Fruit fly (Drosophila melanogaster) whole organism, adult: ENCODE results near the gene CG34297.

ENCODE experiments used
- CG11617 ChIP-seq: fragments of 200-800 bp; sonication (Bioruptor generic); optimal IDR thresholded peaks from 2 replicates; lab custom pipeline; 2017; ENCODE audit warnings: mild to moderate bottlenecking, missing biosample characterization, missing genetic modification reagents, missing genetic modification characterization
- CG12768 ChIP-seq: fragments of 200-800 bp; sonication (Bioruptor generic); optimal IDR thresholded peaks from 2 replicates; lab custom pipeline; 2017; ENCODE audit warnings: missing biosample characterization, missing genetic modification characterization, mild to moderate bottlenecking, moderate library complexity, missing genetic modification reagents
- CG1620 ChIP-seq: fragments of 200-800 bp; sonication (Bioruptor generic); optimal IDR thresholded peaks from 2 replicates; lab custom pipeline; 2016; ENCODE audit warnings: missing biosample characterization, missing genetic modification characterization
- CG33017 ChIP-seq: fragments of 200-800 bp; sonication (Bioruptor generic); optimal IDR thresholded peaks from 2 replicates; lab custom pipeline; 2018; ENCODE audit warnings: missing biosample characterization, mild to moderate bottlenecking, missing genetic modification characterization, moderate library complexity
- CG5204 ChIP-seq: fragments of 200-800 bp; sonication (Bioruptor generic); optimal IDR thresholded peaks from 2 replicates; lab custom pipeline; 2016; ENCODE audit warnings: missing biosample characterization, missing genetic modification characterization
- CG7045 ChIP-seq: fragments of 200-800 bp; sonication (Bioruptor generic); optimal IDR thresholded peaks from 2 replicates; lab custom pipeline; 2017; ENCODE audit warnings: missing biosample characterization, mild to moderate bottlenecking, missing genetic modification characterization
- CG7101 ChIP-seq: fragments of 200-800 bp; sonication (Bioruptor generic); optimal IDR thresholded peaks from 2 replicates; lab custom pipeline; 2018; ENCODE audit warnings: missing biosample characterization, mild to moderate bottlenecking, missing genetic modification characterization, moderate library complexity
- Clk ChIP-seq: fragments of 200-800 bp; sonication (Bioruptor generic); optimal IDR thresholded peaks from 2 replicates; lab custom pipeline; 2017; ENCODE audit warnings: missing biosample characterization, missing genetic modification characterization
- Crg-1 ChIP-seq: fragments of 200-800 bp; sonication (Bioruptor generic); optimal IDR thresholded peaks from 2 replicates; lab custom pipeline; 2016; ENCODE audit warnings: missing biosample characterization, missing genetic modification characterization
- Hr96 ChIP-seq: fragments of 200-800 bp; sonication (Bioruptor generic); optimal IDR thresholded peaks from 2 replicates; lab custom pipeline; 2016; ENCODE audit warnings: missing biosample characterization, missing genetic modification characterization
- cic ChIP-seq: fragments of 200-800 bp; sonication (Bioruptor generic); optimal IDR thresholded peaks from 2 replicates; lab custom pipeline; 2017; ENCODE audit warnings: missing biosample characterization, mild to moderate bottlenecking, missing genetic modification characterization, moderate library complexity
- cnc ChIP-seq, 2 experiments: fragments of >200 bp; optimal IDR thresholded peaks; 2 replicates each; lab custom pipeline; 2017
- kay ChIP-seq: fragments of 200-800 bp; sonication (Bioruptor generic); peaks from one replicate; lab custom pipeline; 2016; ENCODE audit warnings: missing biosample characterization, missing genetic modification characterization, borderline replicate concordance
- pad ChIP-seq: fragments of 200-800 bp; sonication (Bioruptor generic); optimal IDR thresholded peaks from 3 replicates; lab custom pipeline; 2017; ENCODE audit warnings: missing biosample characterization, missing genetic modification characterization, mild to moderate bottlenecking, moderate library complexity, missing genetic modification reagents

DNA sequence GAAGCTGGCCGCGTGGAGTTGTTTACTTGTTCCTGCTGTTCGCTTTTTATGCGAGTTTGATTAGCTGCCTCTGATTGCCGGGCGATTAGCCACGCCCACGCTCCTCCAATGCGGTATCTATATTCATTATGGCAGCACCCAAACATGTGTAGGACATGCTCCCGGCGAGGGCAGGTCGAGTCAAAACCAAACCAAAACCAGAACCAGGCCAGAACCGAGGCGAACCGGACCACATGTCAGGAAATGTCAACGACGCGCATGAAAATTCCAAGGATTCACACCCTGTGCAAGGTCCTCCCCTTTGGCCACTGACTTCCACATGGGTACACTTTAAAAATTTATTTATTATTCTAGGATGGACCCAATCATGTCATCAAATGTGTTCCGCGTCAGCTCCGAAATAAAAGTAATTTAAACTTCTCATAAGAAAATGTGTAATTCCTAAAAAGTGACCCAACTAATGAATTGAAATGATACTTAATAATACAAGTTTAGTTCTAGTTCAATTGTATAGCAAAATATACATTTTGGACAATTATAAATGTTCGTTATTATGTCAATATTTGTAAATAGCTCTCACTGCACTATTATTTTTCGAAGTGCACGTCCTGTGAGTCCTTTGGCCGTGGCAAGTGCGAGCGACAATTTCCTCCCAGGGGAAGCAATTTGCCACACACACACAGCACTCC is 3.8 kb upstream of the CG34297 start:
- TF ChIP-seq pad (GFP tag; lab: Kevin White, UChicago) (no peak), CG7045 (GFP tag; lab: Kevin White, UChicago) (no peak), Crg-1 (GFP tag; lab: Kevin White, UChicago) (no peak), kay (GFP tag; lab: Kevin White, UChicago) (no peak), CG1620 (GFP tag; lab: Kevin White, UChicago) (no peak), Clk (GFP tag; lab: Kevin White, UChicago) (no peak), cic (GFP tag; lab: Kevin White, UChicago) (no peak), CG12768 (GFP tag; lab: Kevin White, UChicago) (no peak), CG11617 (no peak), cnc (optimal IDR thresholded peaks at IDR 0.05; lab: Kevin White, UChicago) (no peak), CG7101 (tag; lab: Kevin White, UChicago) (no peak), Hr96 (no peak), CG33017 (tag; lab: Kevin White, UChicago) (no peak), CG5204 (GFP tag; lab: Kevin White, UChicago) (no peak)
